Worm (Caenorhabditis elegans): ENCODE measurements around the gene C27H6.9.
"Not testable (repeated sequence)": the region's sequence is repeated elsewhere in the genome, so short reads cannot be mapped to it uniquely, and the experiment has no call there.

C27H6.9 gene

ce11 chrV:9980731-9981483 is 1.8 kb upstream of the C27H6.9 start, which contains the start of the genes ruvb-1 and tofu-1 (continued):
- TF ChIP-seq saeg-2 (GFP tag; IDR thresholded peaks at IDR 0.05) (0 out of 2 replicates have a peak, but pooled peaks have one; percentile 33), ctbp-1 (GFP tag; IDR thresholded peaks at IDR 0.05) (peak; percentile 71), lin-38 (GFP tag; IDR thresholded peaks at IDR 0.05) (peak; percentile 91), dve-1 (tag; optimal IDR thresholded peaks at IDR 0.05; ENCODE audit: insufficient read depth) (peak; percentile 88), zfp-3 (GFP tag; conservative IDR thresholded peaks at IDR 0.05) (peak; percentile 72; the same call in 1 of the 2 replicates), lsy-2 (tag; optimal IDR thresholded peaks at IDR 0.05) (peak in 1 of 2 experiments; percentile 73), dmd-9 (GFP tag; IDR thresholded peaks at IDR 0.05) (peak; percentile 73), lin-1 (GFP tag; IDR thresholded peaks at IDR 0.05) (peak; percentile 57; the same call in 1 of the 2 replicates), egl-43 (GFP tag; IDR thresholded peaks at IDR 0.05) (peak; percentile 78), hmg-1.1 (GFP tag; IDR thresholded peaks at IDR 0.05) (peak; percentile 93), dpl-1 (GFP tag; optimal IDR thresholded peaks at IDR 0.05) (peak; percentile 63), mep-1 (tag; optimal IDR thresholded peaks at IDR 0.05) (peak; percentile 88), lin-29 (GFP tag; IDR thresholded peaks at IDR 0.05) (0 out of 2 replicates have a peak, but pooled peaks have one; percentile 38), arid-1 (GFP tag; conservative IDR thresholded peaks at IDR 0.05) (peak; percentile 54; the same call in 1 of the 2 replicates), pha-4 (GFP tag; IDR thresholded peaks at IDR 0.05) (peak; percentile 90), lim-7 (GFP tag; IDR thresholded peaks at IDR 0.05) (0 out of 2 replicates have a peak, but pooled peaks have one; percentile 29), hlh-11 (tag; optimal IDR thresholded peaks at IDR 0.05) (peak; percentile 67), dmd-6 (GFP tag; IDR thresholded peaks at IDR 0.05) (peak; percentile 76), T20F7.1 (GFP tag; optimal IDR thresholded peaks at IDR 0.05) (peak; percentile 66), mdl-1 (tag; optimal IDR thresholded peaks at IDR 0.05) (peak; percentile 0 to 4), unc-62 (GFP tag; optimal IDR thresholded peaks at IDR 0.05 in 1 of 2) (peak in 1 of 2 experiments; percentile 48), ztf-7 (tag; optimal IDR thresholded peaks at IDR 0.05) (peak; percentile 35), aha-1 (tag) (peak; percentile 40), D1046.2 (GFP tag; IDR thresholded peaks at IDR 0.05) (0 out of 2 replicates have a peak, but pooled peaks have one; percentile 27), ceh-44 (GFP tag; IDR thresholded peaks at IDR 0.05) (peak; percentile 75), mdt-29 (GFP tag; IDR thresholded peaks at IDR 0.05) (peak; percentile 64; the same call in 1 of the 2 replicates), tra-1 (GFP tag; IDR thresholded peaks at IDR 0.05) (peak; percentile 82), jun-1 (tag; optimal IDR thresholded peaks at IDR 0.05) (peak; percentile 15), ZK337.2 (GFP tag; IDR thresholded peaks at IDR 0.05) (0 out of 2 replicates have a peak, but pooled peaks have one; percentile 22), set-16 (GFP tag; IDR thresholded peaks at IDR 0.05) (peak; percentile 51; the same call in 1 of the 2 replicates), mxl-3 (GFP tag; optimal IDR thresholded peaks at IDR 0.05) (peak; percentile 45), Y48G9A.11 (GFP tag; IDR thresholded peaks at IDR 0.05) (0 out of 2 replicates have a peak, but pooled peaks have one; percentile 32), zfp-2 (tag; optimal IDR thresholded peaks at IDR 0.05) (peak; percentile 37), F37D6.2 (tag; optimal IDR thresholded peaks at IDR 0.05) (peak; percentile 36)
- TF ChIP-seq pha-4, unc-62 (tag; optimal IDR thresholded peaks at IDR 0.05): not testable (repeated sequence)

ce11 chrV:9983529-9983928 is 861 bp downstream of the C27H6.9 start:
- TF ChIP-seq nhr-76 (tag; optimal IDR thresholded peaks at IDR 0.05) (no peak), ama-1 (optimal IDR thresholded peaks at IDR 0.05) (no peak), daf-12 (tag; optimal IDR thresholded peaks at IDR 0.05) (no peak), zfp-2 (tag; optimal IDR thresholded peaks at IDR 0.05) (no peak), ceh-44 (GFP tag; IDR thresholded peaks at IDR 0.05) (no peak), F37D6.2 (tag; optimal IDR thresholded peaks at IDR 0.05) (no peak), lsy-2 (tag; optimal IDR thresholded peaks at IDR 0.05) (peak in 1 of 2 experiments; percentile 19), sdz-12 (GFP tag; optimal IDR thresholded peaks at IDR 0.05) (no peak), vab-7 (GFP tag; IDR thresholded peaks at IDR 0.05) (no peak), daf-16 (GFP tag; optimal IDR thresholded peaks at IDR 0.05) (no peak), daf-16 (tag; optimal IDR thresholded peaks at IDR 0.05) (no peak), T26A8.4 (GFP tag; IDR thresholded peaks at IDR 0.05) (peak; percentile 49; the same call in 1 of the 2 replicates), fos-1 (tag; optimal IDR thresholded peaks at IDR 0.05) (no peak), zip-2 (tag; optimal IDR thresholded peaks at IDR 0.05) (no peak), dmd-6 (GFP tag; IDR thresholded peaks at IDR 0.05) (peak; percentile 11; the same call in 1 of the 2 replicates), mep-1 (tag; optimal IDR thresholded peaks at IDR 0.05) (peak; percentile 39), zfp-3 (GFP tag; conservative IDR thresholded peaks at IDR 0.05) (peak; percentile 77), ZK546.5 (tag; optimal IDR thresholded peaks at IDR 0.05) (no peak), ceh-62 (tag; optimal IDR thresholded peaks at IDR 0.05) (no peak), F26F4.8 (GFP tag; conservative IDR thresholded peaks at IDR 0.05) (no peak)

Data from whole organism, L4 larva.